Fruit fly (Drosophila melanogaster): ENCODE results near the gene CG34136.

dm6 chr2L:21086406-21086805 is 10.3 kb upstream of the CG34136 start, which contains the start of gene CG33509:
- no peak for TF ChIP-seq gl (tag; optimal IDR thresholded peaks at IDR 0.05)
- TF ChIP-seq Pif1B (GFP tag; optimal IDR thresholded peaks at IDR 0.05) = no peak
- TF ChIP-seq EcR (GFP tag; optimal IDR thresholded peaks at IDR 0.05) = no peak
- no peak for TF ChIP-seq CG14655 (GFP tag; optimal IDR thresholded peaks at IDR 0.05)
- no peak for TF ChIP-seq CG12605 (GFP tag; IDR thresholded peaks at IDR 0.05)
- TF ChIP-seq Ets98B (GFP tag; IDR thresholded peaks at IDR 0.05) = no peak
- no peak for TF ChIP-seq Snoo (tag; optimal IDR thresholded peaks at IDR 0.05)
- no peak for TF ChIP-seq CG32121 (GFP tag; IDR thresholded peaks at IDR 0.05)
- no peak for TF ChIP-seq CG8159 (tag; optimal IDR thresholded peaks at IDR 0.05)
- no peak for TF ChIP-seq D1 (tag; optimal IDR thresholded peaks at IDR 0.05)

All from whole organism, pupa.